Fruit fly (Drosophila melanogaster): ENCODE data around the gene TSG101.

Gene TSG101

dm6 chr3L:16804627-16805026 is 37.5 kb upstream of the TSG101 start, which contains the start of gene nudC (continued):
- TF ChIP-seq al (GFP tag; IDR thresholded peaks at IDR 0.05) (no peak), CHES-1-like (GFP tag; optimal IDR thresholded peaks at IDR 0.05) (no peak), HHEX (GFP tag; optimal IDR thresholded peaks at IDR 0.05) (peak; percentile 3), otp (GFP tag; IDR thresholded peaks at IDR 0.05) (0 out of 3 replicates have a peak, but pooled peaks have one; percentile 59), CG8765 (GFP tag; IDR thresholded peaks at IDR 0.05) (no peak), CG5953 (GFP tag; IDR thresholded peaks at IDR 0.05) (no peak), CG17829 (tag; optimal IDR thresholded peaks at IDR 0.05) (no peak), ci (GFP tag; IDR thresholded peaks at IDR 0.05) (peak; percentile 47; the same call in 1 of the 3 replicates), CG11695 (GFP tag; IDR thresholded peaks at IDR 0.05) (no peak), fd3F (GFP tag; optimal IDR thresholded peaks at IDR 0.05) (no peak), zfh2 (GFP tag; optimal IDR thresholded peaks at IDR 0.05) (no peak), ERR (GFP tag; optimal IDR thresholded peaks at IDR 0.05) (no peak), Nf-YC (tag; optimal IDR thresholded peaks at IDR 0.05) (no peak), ase (GFP tag; IDR thresholded peaks at IDR 0.05) (no peak), CG3407 (GFP tag; optimal IDR thresholded peaks at IDR 0.05) (no peak), shn (GFP tag; optimal IDR thresholded peaks at IDR 0.05) (no peak), CG15696 (tag; optimal IDR thresholded peaks at IDR 0.05) (no peak), HLH3B (GFP tag; IDR thresholded peaks at IDR 0.05) (peak; percentile 20; the same call in 1 of the 2 replicates), knrl (GFP tag; IDR thresholded peaks at IDR 0.05; ENCODE audit: partially characterized antibody) (no peak), Stat92E (GFP tag; optimal IDR thresholded peaks at IDR 0.05) (no peak), Hmx (GFP tag; optimal IDR thresholded peaks at IDR 0.05) (no peak), CG31441 (GFP tag; IDR thresholded peaks at IDR 0.05) (no peak), eve (GFP tag; optimal IDR thresholded peaks at IDR 0.05) (no peak), CG1792 (GFP tag; optimal IDR thresholded peaks at IDR 0.05) (no peak), CG13287 (GFP tag; IDR thresholded peaks at IDR 0.05; ENCODE audit: partially characterized antibody) (no peak), crc (GFP tag; optimal IDR thresholded peaks at IDR 0.05) (no peak), lab (GFP tag; optimal IDR thresholded peaks at IDR 0.05) (no peak), CG10959 (GFP tag; IDR thresholded peaks at IDR 0.05) (0 out of 2 replicates have a peak, but pooled peaks have one; percentile 13), z (GFP tag; IDR thresholded peaks at IDR 0.05) (no peak), chinmo (GFP tag; IDR thresholded peaks at IDR 0.05; ENCODE audit: partially characterized antibody) (0 out of 4 replicates have a peak, but pooled peaks have one; percentile 53), Hr51 (GFP tag; optimal IDR thresholded peaks at IDR 0.05) (no peak), crol (GFP tag; IDR thresholded peaks at IDR 0.05) (peak; percentile 76), bbx (GFP tag; IDR thresholded peaks at IDR 0.05; ENCODE audit: partially characterized antibody) (no peak), sens (GFP tag) (peak; percentile 49), crp (GFP tag; optimal IDR thresholded peaks at IDR 0.05) (no peak), CG2199 (GFP tag; IDR thresholded peaks at IDR 0.05) (no peak), CG6813 (GFP tag; optimal IDR thresholded peaks at IDR 0.05) (no peak), Asciz (GFP tag; optimal IDR thresholded peaks at IDR 0.05) (no peak), Awh (GFP tag; IDR thresholded peaks at IDR 0.05) (no peak), CG9727 (GFP tag; optimal IDR thresholded peaks at IDR 0.05) (no peak), NC2α (GFP tag; optimal IDR thresholded peaks at IDR 0.05) (no peak), Lpt (GFP tag; optimal IDR thresholded peaks at IDR 0.05) (no peak), CG17568 (GFP tag; optimal IDR thresholded peaks at IDR 0.05) (no peak)
